Fruit fly (Drosophila melanogaster) S2 (cell line): ENCODE data around the gene IntS6.

ENCODE experiments used
- CG8478 ChIP-seq: fragments of >200 bp; optimal IDR thresholded peaks from 2 replicates; lab custom pipeline; 2018
- CTCF ChIP-seq, 2 experiments: fragments of >200 bp; optimal IDR thresholded peaks; 2 replicates each; lab custom pipeline; 2018

- TF ChIP-seq CG8478 (lab: Kevin White, UChicago): no peak
- TF ChIP-seq CTCF (optimal IDR thresholded peaks at IDR 0.05; lab: Kevin White, UChicago): no peak
Observed at dm6 chrX:5695035-5695434, 52.0 kb downstream of the IntS6 start, which contains the start of gene CG3149.
